Worm (Caenorhabditis elegans): ENCODE measurements around the gene clec-232.

DNA sequence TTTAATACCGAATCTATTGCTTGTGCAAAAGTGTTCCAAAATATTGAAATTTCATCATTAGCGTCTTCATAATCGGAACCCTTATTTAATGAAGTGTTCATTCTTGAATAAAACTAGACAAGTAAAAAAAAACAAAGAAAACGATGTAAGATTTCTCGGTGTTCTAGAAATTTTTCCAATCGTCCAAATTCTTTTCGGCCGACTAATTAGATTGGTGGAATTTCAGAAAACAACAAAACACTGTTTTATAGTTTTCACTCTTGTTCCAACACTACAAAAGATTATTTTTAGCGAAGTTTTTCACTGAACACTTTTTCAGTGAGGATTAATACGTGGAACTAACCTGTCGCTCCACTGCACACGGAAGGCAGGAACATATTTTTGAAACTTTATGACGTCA lies 23.2 kb upstream of the clec-232 start, which contains the start of gene srw-56:
- TF ChIP-seq Y22D7AL.16 (tag; optimal IDR thresholded peaks at IDR 0.05) (no peak), ceh-9 (tag; optimal IDR thresholded peaks at IDR 0.05) (no peak), rnt-1 (tag; optimal IDR thresholded peaks at IDR 0.05) (no peak), dmd-4 (tag; optimal IDR thresholded peaks at IDR 0.05; ENCODE audit: borderline replicate concordance) (no peak), ceh-18 (tag; optimal IDR thresholded peaks at IDR 0.05) (no peak), nhr-11 (tag; optimal IDR thresholded peaks at IDR 0.05) (no peak), ets-4 (tag; optimal IDR thresholded peaks at IDR 0.05) (no peak), npax-4 (tag; optimal IDR thresholded peaks at IDR 0.05) (no peak), nhr-232 (tag; optimal IDR thresholded peaks at IDR 0.05) (no peak)

Measured in whole organism, late embryonic.